Fruit fly (Drosophila melanogaster): Measurements from ENCODE around the gene Past1.

Gene Past1

DNA sequence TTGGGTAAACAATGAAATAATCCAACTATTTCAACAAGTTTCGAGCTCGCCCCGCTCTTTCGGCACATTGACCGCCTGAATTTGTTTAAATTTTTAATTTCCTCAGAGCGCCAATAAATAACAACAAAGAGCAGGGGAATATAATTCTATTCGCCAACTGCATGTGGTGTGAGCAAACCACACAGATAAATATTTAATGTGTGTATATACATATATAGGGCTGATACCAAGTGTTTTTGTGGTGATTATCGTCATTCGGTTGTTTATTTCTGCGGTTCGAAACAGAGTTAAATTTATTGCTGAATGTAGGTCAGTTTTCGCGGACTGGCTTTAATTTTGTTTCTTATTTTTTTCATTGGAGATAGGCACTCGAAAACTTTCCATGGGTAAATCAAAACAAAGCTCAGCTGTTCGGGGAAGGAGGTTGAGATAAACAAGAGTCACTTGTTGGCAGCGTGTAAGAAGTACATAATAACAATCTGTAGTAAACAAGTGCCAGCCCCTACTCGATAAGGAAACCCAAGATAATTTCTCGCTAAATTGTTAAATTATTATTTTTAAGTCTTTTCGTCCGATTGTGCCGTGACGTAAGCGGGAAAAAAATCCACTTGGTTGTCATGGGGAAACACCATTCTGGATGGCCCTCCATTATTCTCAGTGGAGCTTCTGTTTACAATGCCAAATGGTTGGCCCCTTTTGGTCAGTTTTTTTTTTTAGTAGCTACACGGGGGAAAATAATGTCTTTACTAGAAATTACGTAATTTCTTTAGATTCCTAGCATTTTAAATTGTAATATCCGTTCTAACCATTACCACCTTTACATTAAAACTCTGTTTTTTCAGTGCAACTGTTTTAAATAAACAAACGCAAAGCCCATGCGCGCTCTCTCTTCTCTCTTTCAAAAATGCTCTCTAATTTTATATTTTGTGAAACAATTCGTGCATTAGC, 20.7 kb downstream of the Past1 start (continued):
- no peak for TF ChIP-seq pzg (GFP tag; optimal IDR thresholded peaks at IDR 0.05)
- peak; percentile 76 for TF ChIP-seq dysf (GFP tag; IDR thresholded peaks at IDR 0.05)
- TF ChIP-seq pnt (GFP tag; optimal IDR thresholded peaks at IDR 0.05) = peak; percentile 6
- TF ChIP-seq Dip3 (GFP tag; optimal IDR thresholded peaks at IDR 0.05) = peak; percentile 43
- no peak for TF ChIP-seq Kr (GFP tag; optimal IDR thresholded peaks at IDR 0.05)
- TF ChIP-seq gro (GFP tag; optimal IDR thresholded peaks at IDR 0.05) = peak; percentile 51
- TF ChIP-seq CG2678 (tag; optimal IDR thresholded peaks at IDR 0.05) = peak; percentile 68
- TF ChIP-seq B-H1 (GFP tag; IDR thresholded peaks at IDR 0.05) = peak; percentile 39; the same call in 2 of the 3 replicates
- peak; percentile 55 for TF ChIP-seq Xrp1 (GFP tag; IDR thresholded peaks at IDR 0.05)
- TF ChIP-seq az2 (GFP tag; optimal IDR thresholded peaks at IDR 0.05) = peak; percentile 20
- TF ChIP-seq C15 (GFP tag; IDR thresholded peaks at IDR 0.05) = no peak
- peak; percentile 10 for TF ChIP-seq CG6765 (GFP tag; optimal IDR thresholded peaks at IDR 0.05)
- TF ChIP-seq kni (GFP tag; optimal IDR thresholded peaks at IDR 0.05) = no peak
- TF ChIP-seq CG11456 (GFP tag; IDR thresholded peaks at IDR 0.05) = peak; percentile 64; the same call in 2 of the 3 replicates
- TF ChIP-seq CG4424 (GFP tag; optimal IDR thresholded peaks at IDR 0.05) = peak; percentile 57
- peak; percentile 27; the same call in 1 of the 2 replicates for TF ChIP-seq CG5953 (GFP tag; IDR thresholded peaks at IDR 0.05)
- TF ChIP-seq unpg (GFP tag; optimal IDR thresholded peaks at IDR 0.05) = peak; percentile 42
- peak; percentile 23; the same call in 1 of the 2 replicates for TF ChIP-seq E2f2 (GFP tag; IDR thresholded peaks at IDR 0.05)
- TF ChIP-seq sd (tag; optimal IDR thresholded peaks at IDR 0.05) = peak; percentile 47
- peak; percentile 74 for TF ChIP-seq vvl (GFP tag; IDR thresholded peaks at IDR 0.05)
- TF ChIP-seq Fer3 (tag; optimal IDR thresholded peaks at IDR 0.05) = peak; percentile 68
- TF ChIP-seq CG14441 (GFP tag; IDR thresholded peaks at IDR 0.05) = peak; percentile 72
- TF ChIP-seq ara (GFP tag; IDR thresholded peaks at IDR 0.05) = 0 out of 2 replicates have a peak, but pooled peaks have one; percentile 19
- peak; percentile 74; the same call in 2 of the 3 replicates for TF ChIP-seq CG3726 (GFP tag; IDR thresholded peaks at IDR 0.05)
- TF ChIP-seq CG14050 (GFP tag; IDR thresholded peaks at IDR 0.05) = peak; percentile 63
- peak; percentile 40 for TF ChIP-seq tin (GFP tag; optimal IDR thresholded peaks at IDR 0.05)
- peak; percentile 10 for TF ChIP-seq corto (GFP tag; optimal IDR thresholded peaks at IDR 0.05)
- peak; percentile 45 for TF ChIP-seq CG10209 (GFP tag; optimal IDR thresholded peaks at IDR 0.05)
- TF ChIP-seq sc (optimal IDR thresholded peaks at IDR 0.05) = no peak
- peak; percentile 26 for TF ChIP-seq sc (GFP tag; optimal IDR thresholded peaks at IDR 0.05)
- TF ChIP-seq zf30C (GFP tag; optimal IDR thresholded peaks at IDR 0.05) = peak; percentile 64
- TF ChIP-seq ftz-f1 (GFP tag; optimal IDR thresholded peaks at IDR 0.05) = no peak
- TF ChIP-seq crp (GFP tag; optimal IDR thresholded peaks at IDR 0.05) = peak in 1 of 2 experiments; percentile 11
- TF ChIP-seq HmgZ (tag; optimal IDR thresholded peaks at IDR 0.05) = peak; percentile 17
- no peak for TF ChIP-seq pan (optimal IDR thresholded peaks at IDR 0.05)
- peak in 1 of 2 experiments; percentile 59 for TF ChIP-seq pan (GFP tag; optimal IDR thresholded peaks at IDR 0.05 in 1 of 2, IDR thresholded peaks at IDR 0.05 in 1 of 2)
- peak; percentile 19 for TF ChIP-seq CG5245 (GFP tag; optimal IDR thresholded peaks at IDR 0.05)
- TF ChIP-seq NK7.1 (GFP tag; optimal IDR thresholded peaks at IDR 0.05) = peak; percentile 45
- 0 out of 2 replicates have a peak, but pooled peaks have one; percentile 46 for TF ChIP-seq CG16779 (GFP tag; IDR thresholded peaks at IDR 0.05)
- TF ChIP-seq CG14710 (tag; optimal IDR thresholded peaks at IDR 0.05) = peak; percentile 1
- TF ChIP-seq CG9727 (GFP tag; optimal IDR thresholded peaks at IDR 0.05) = peak; percentile 35
- TF ChIP-seq CG12236 (GFP tag; optimal IDR thresholded peaks at IDR 0.05) = peak; percentile 29
- peak; percentile 72; the same call in 1 of the 2 replicates for TF ChIP-seq Ptx1 (GFP tag; IDR thresholded peaks at IDR 0.05)
- no peak for TF ChIP-seq CG10462 (GFP tag; optimal IDR thresholded peaks at IDR 0.05)
- TF ChIP-seq CG11504 (tag; optimal IDR thresholded peaks at IDR 0.05) = peak; percentile 71
- peak; percentile 49 for TF ChIP-seq CG13624 (GFP tag; optimal IDR thresholded peaks at IDR 0.05)
- TF ChIP-seq cg (GFP tag; optimal IDR thresholded peaks at IDR 0.05) = no peak
- TF ChIP-seq CG9437 (GFP tag; optimal IDR thresholded peaks at IDR 0.05) = peak; percentile 42
- peak; percentile 56 for TF ChIP-seq Oaz (GFP tag; IDR thresholded peaks at IDR 0.05)

Data from whole organism, embryonic.